Worm (Caenorhabditis elegans): ENCODE data around the gene cnb-1.
"Not testable (repeated sequence)": the region's sequence is repeated elsewhere in the genome, so short reads cannot be mapped to it uniquely, and the experiment has no call there.

cnb-1 gene

ce11 chrV:11390394-11390793 is 14.9 kb downstream of the cnb-1 start, which contains the start of the genes K03B8.11 and K03B8.14:
TSS of gene K03B8.11 (minus strand) at chrV:11390494.
TSS of gene K03B8.14 (plus strand) at chrV:11390503.
- TF ChIP-seq ahr-1 (tag; optimal IDR thresholded peaks at IDR 0.05): no peak
- no peak for TF ChIP-seq ceh-24 (tag; optimal IDR thresholded peaks at IDR 0.05)
- TF ChIP-seq ceh-45 (GFP tag; IDR thresholded peaks at IDR 0.05): no peak
- no peak for TF ChIP-seq eyg-1 (tag; optimal IDR thresholded peaks at IDR 0.05)
- TF ChIP-seq hlh-30 (tag; optimal IDR thresholded peaks at IDR 0.05; ENCODE audit: insufficient read depth): no peak
- TF ChIP-seq ceh-9 (tag; optimal IDR thresholded peaks at IDR 0.05): no peak
- TF ChIP-seq dmd-4 (tag; optimal IDR thresholded peaks at IDR 0.05; ENCODE audit: borderline replicate concordance): no peak
- TF ChIP-seq hlh-13 (GFP tag; optimal IDR thresholded peaks at IDR 0.05): no peak
- TF ChIP-seq dve-1 (tag; optimal IDR thresholded peaks at IDR 0.05): no peak
- TF ChIP-seq odd-2 (tag; optimal IDR thresholded peaks at IDR 0.05): no peak
- no peak for TF ChIP-seq elt-2 (tag; optimal IDR thresholded peaks at IDR 0.05)

ce11 chrV:11392020-11392419 is 16.5 kb downstream of the cnb-1 start, which contains the start of gene nas-16:
TSS of gene nas-16 (plus strand) at chrV:11392320.
- no peak for TF ChIP-seq ceh-34 (tag; optimal IDR thresholded peaks at IDR 0.05)
- TF ChIP-seq eyg-1 (tag; optimal IDR thresholded peaks at IDR 0.05): no peak
- TF ChIP-seq K02D7.2 (tag; optimal IDR thresholded peaks at IDR 0.05): no peak
- no peak for TF ChIP-seq unc-42 (tag; optimal IDR thresholded peaks at IDR 0.05)
- TF ChIP-seq ceh-45 (GFP tag; IDR thresholded peaks at IDR 0.05): no peak
- TF ChIP-seq K09A11.1 (tag; optimal IDR thresholded peaks at IDR 0.05; ENCODE audit: insufficient read depth): no peak
- TF ChIP-seq nhr-11 (tag; optimal IDR thresholded peaks at IDR 0.05): no peak
- TF ChIP-seq sdc-2 (tag; optimal IDR thresholded peaks at IDR 0.05): no peak
- no peak for TF ChIP-seq rnt-1 (tag; optimal IDR thresholded peaks at IDR 0.05)
- no peak for TF ChIP-seq tbx-7 (tag; optimal IDR thresholded peaks at IDR 0.05)
- no peak for TF ChIP-seq ttx-3 (tag; optimal IDR thresholded peaks at IDR 0.05)
- TF ChIP-seq ceh-9 (tag; optimal IDR thresholded peaks at IDR 0.05): no peak
- no peak for TF ChIP-seq nhr-232 (tag; optimal IDR thresholded peaks at IDR 0.05)
- no peak for TF ChIP-seq hlh-6 (tag; optimal IDR thresholded peaks at IDR 0.05)
- no peak for TF ChIP-seq pqm-1 (tag; optimal IDR thresholded peaks at IDR 0.05)
- TF ChIP-seq C38D4.7 (GFP tag; optimal IDR thresholded peaks at IDR 0.05): no peak

ce11 chrV:11395024-11395423 is 19.5 kb downstream of the cnb-1 start, which contains the start of gene K03B8.4:
TSS of gene K03B8.4 (minus strand) at chrV:11395124.
- TF ChIP-seq hlh-6, ceh-24, nhr-11 (tag; optimal IDR thresholded peaks at IDR 0.05): not testable (repeated sequence)

ce11 chrV:11396134-11396533 is 20.6 kb downstream of the cnb-1 start, which contains the start of gene nas-18:
TSS of gene nas-18 (plus strand) at chrV:11396434.
- TF ChIP-seq lim-6, ceh-18, ceh-22 (tag; optimal IDR thresholded peaks at IDR 0.05): not testable (repeated sequence)

ce11 chrV:11398616-11399015 is 23.1 kb downstream of the cnb-1 start, which contains the start of gene nas-17:
TSS of gene nas-17 (plus strand) at chrV:11398916.
- no peak for TF ChIP-seq ceh-6 (GFP tag; optimal IDR thresholded peaks at IDR 0.05)
- no peak for TF ChIP-seq hlh-15 (tag; optimal IDR thresholded peaks at IDR 0.05)
- TF ChIP-seq ceh-34 (tag; optimal IDR thresholded peaks at IDR 0.05): no peak
- TF ChIP-seq ceh-18 (tag; optimal IDR thresholded peaks at IDR 0.05): no peak
- no peak for TF ChIP-seq ceh-45 (GFP tag; IDR thresholded peaks at IDR 0.05)
- no peak for TF ChIP-seq rnt-1 (tag; optimal IDR thresholded peaks at IDR 0.05)
- no peak for TF ChIP-seq unc-42 (tag; optimal IDR thresholded peaks at IDR 0.05)
- no peak for TF ChIP-seq nhr-232 (tag; optimal IDR thresholded peaks at IDR 0.05)

- no peak for TF ChIP-seq pat-9 (tag; optimal IDR thresholded peaks at IDR 0.05)
- TF ChIP-seq C08G9.2 (tag; optimal IDR thresholded peaks at IDR 0.05): no peak
- no peak for TF ChIP-seq ceh-45 (GFP tag; IDR thresholded peaks at IDR 0.05)
- TF ChIP-seq ceh-31 (tag; optimal IDR thresholded peaks at IDR 0.05): no peak
- no peak for TF ChIP-seq gmeb-2 (tag; optimal IDR thresholded peaks at IDR 0.05)
- TF ChIP-seq ceh-30 (tag; optimal IDR thresholded peaks at IDR 0.05): no peak
- TF ChIP-seq rnt-1 (tag; optimal IDR thresholded peaks at IDR 0.05): no peak
- no peak for TF ChIP-seq zip-5 (tag; optimal IDR thresholded peaks at IDR 0.05)
These were observed 27.1 kb downstream of the cnb-1 start, which contains the start of gene nas-19 for ce11 chrV:11402610-11403009. TSS of gene nas-19 (minus strand) at chrV:11402710.

All from whole organism, late embryonic.